Worm (Caenorhabditis elegans): ENCODE data around the gene C10C5.3.

Gene C10C5.3

DNA sequence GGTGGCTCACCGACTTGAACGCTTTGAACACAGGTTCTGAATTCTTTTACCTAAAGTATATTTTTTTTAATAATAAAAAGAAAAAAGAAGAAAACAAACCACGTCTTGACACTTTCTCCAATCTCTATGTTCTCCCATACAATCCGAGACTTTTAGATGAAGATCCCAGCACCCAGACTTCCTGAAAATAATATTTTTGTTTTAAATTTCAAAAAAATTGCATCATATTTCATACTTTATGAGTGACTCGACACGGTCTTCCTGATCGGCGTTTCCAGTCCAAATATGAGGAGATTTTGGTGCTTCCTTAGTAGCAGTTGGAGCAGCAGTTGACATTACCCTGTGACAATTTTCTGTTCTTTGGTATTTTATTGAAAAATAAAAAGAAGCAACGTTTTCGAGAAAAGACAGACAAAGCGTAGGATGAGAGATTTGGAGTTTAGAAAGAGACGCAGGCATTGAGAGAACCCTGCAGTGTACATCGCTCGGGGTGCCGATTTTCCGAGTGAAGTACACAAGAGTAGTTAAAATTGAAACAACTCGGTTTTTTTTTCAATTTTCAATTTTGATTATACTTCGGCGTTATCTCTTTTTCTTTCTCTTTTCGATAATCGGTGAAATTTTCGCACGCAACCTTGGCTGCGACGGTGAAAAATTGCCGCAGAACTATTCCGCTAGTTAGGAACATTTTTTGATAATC is 38.9 kb upstream of the C10C5.3 start, which contains the start of the genes coa-4 and T20D3.14 (continued):
- TF ChIP-seq snpc-4 (tag; optimal IDR thresholded peaks at IDR 0.05) (no peak), ztf-11 (tag; optimal IDR thresholded peaks at IDR 0.05) (no peak), Y105C5A.15 (GFP tag; IDR thresholded peaks at IDR 0.05) (no peak), spr-3 (GFP tag; optimal IDR thresholded peaks at IDR 0.05) (no peak), zag-1 (tag; optimal IDR thresholded peaks at IDR 0.05) (no peak), ctbp-1 (GFP tag; IDR thresholded peaks at IDR 0.05) (no peak), lin-29 (GFP tag; IDR thresholded peaks at IDR 0.05) (no peak), tag-97 (GFP tag; IDR thresholded peaks at IDR 0.05) (no peak), unc-39 (tag; optimal IDR thresholded peaks at IDR 0.05) (no peak), pha-4 (GFP tag; IDR thresholded peaks at IDR 0.05) (no peak), pha-4 (tag; optimal IDR thresholded peaks at IDR 0.05) (peak; percentile 40), pqm-1 (tag; optimal IDR thresholded peaks at IDR 0.05) (peak; percentile 24), lin-39 (tag; optimal IDR thresholded peaks at IDR 0.05) (no peak), nhr-41 (GFP tag; IDR thresholded peaks at IDR 0.05) (no peak), nhr-76 (tag; optimal IDR thresholded peaks at IDR 0.05) (no peak), dve-1 (tag; optimal IDR thresholded peaks at IDR 0.05; ENCODE audit: insufficient read depth) (peak; percentile 69), nhr-28 (tag; optimal IDR thresholded peaks at IDR 0.05) (peak; percentile 27), zip-2 (tag; optimal IDR thresholded peaks at IDR 0.05) (no peak), daf-19 (GFP tag; conservative IDR thresholded peaks at IDR 0.05) (no peak), D1046.2 (GFP tag; IDR thresholded peaks at IDR 0.05) (no peak), gei-8 (GFP tag; optimal IDR thresholded peaks at IDR 0.05) (no peak), aha-1 (tag) (peak; percentile 63), ama-1 (optimal IDR thresholded peaks at IDR 0.05) (no peak), hmg-1.1 (GFP tag; IDR thresholded peaks at IDR 0.05) (0 out of 2 replicates have a peak, but pooled peaks have one; percentile 40), dpl-1 (GFP tag; optimal IDR thresholded peaks at IDR 0.05) (peak; percentile 35), nhr-77 (tag; optimal IDR thresholded peaks at IDR 0.05) (peak; percentile 23), cey-2 (tag; optimal IDR thresholded peaks at IDR 0.05; ENCODE audit: borderline replicate concordance, insufficient read depth) (no peak), zip-11 (GFP tag; IDR thresholded peaks at IDR 0.05) (no peak), rbr-2 (tag; optimal IDR thresholded peaks at IDR 0.05) (no peak), nhr-6 (tag; optimal IDR thresholded peaks at IDR 0.05) (no peak), nhr-102 (tag; optimal IDR thresholded peaks at IDR 0.05) (no peak), F49E8.2 (tag; optimal IDR thresholded peaks at IDR 0.05; ENCODE audit: borderline replicate concordance) (no peak), lin-15B (tag; optimal IDR thresholded peaks at IDR 0.05) (no peak), nhr-48 (tag; optimal IDR thresholded peaks at IDR 0.05) (no peak), lin-1 (GFP tag; IDR thresholded peaks at IDR 0.05) (peak; percentile 49; the same call in 1 of the 2 replicates), nhr-237 (tag; optimal IDR thresholded peaks at IDR 0.05) (no peak), lim-7 (GFP tag; IDR thresholded peaks at IDR 0.05) (no peak), mes-2 (tag; optimal IDR thresholded peaks at IDR 0.05; ENCODE audit: poor library complexity, severe bottlenecking) (peak; percentile 56), lir-3 (tag; optimal IDR thresholded peaks at IDR 0.05) (no peak), fos-1 (tag; optimal IDR thresholded peaks at IDR 0.05) (no peak), lin-13 (GFP tag; optimal IDR thresholded peaks at IDR 0.05) (no peak), hlh-11 (tag; optimal IDR thresholded peaks at IDR 0.05) (peak; percentile 64), F26F4.8 (GFP tag; conservative IDR thresholded peaks at IDR 0.05) (no peak), lsy-2 (tag; optimal IDR thresholded peaks at IDR 0.05) (peak in 1 of 2 experiments; percentile 57), Y75B8A.6 (GFP tag; IDR thresholded peaks at IDR 0.05) (no peak), dmd-6 (GFP tag; IDR thresholded peaks at IDR 0.05) (peak; percentile 75), ceh-28 (tag; optimal IDR thresholded peaks at IDR 0.05) (no peak), arid-1 (GFP tag; conservative IDR thresholded peaks at IDR 0.05) (no peak), T26A8.4 (GFP tag; IDR thresholded peaks at IDR 0.05) (no peak), dmd-8 (GFP tag; IDR thresholded peaks at IDR 0.05) (no peak)

Measured in whole organism, L4 larva.